Worm (Caenorhabditis elegans) whole organism, L4/young adult: Measurements from ENCODE around the gene wrt-6.

Experiments used
- W03F9.2 ChIP-seq: fragments of 150-350 bp; optimal IDR thresholded peaks from 2 replicates; lab custom pipeline; 2014; ENCODE audit warnings: missing biosample characterization, missing genetic modification characterization
- dao-5 ChIP-seq: sonication (generic microtip); optimal IDR thresholded peaks from 2 replicates; lab custom pipeline; 2016; ENCODE audit warnings: missing genotype, missing genetic modification characterization, moderate library complexity, missing compliant biosample characterization
- him-1 ChIP-seq: sonication (generic microtip); optimal IDR thresholded peaks from 2 replicates; lab custom pipeline; 2016; ENCODE audit warnings: missing genotype, missing genetic modification reagents, missing genetic modification characterization, missing compliant biosample characterization

- TF ChIP-seq W03F9.2 (tag; lab: Kevin White, UChicago) = no peak
- no peak for TF ChIP-seq him-1 (tag; lab: Kevin White, UChicago)
- no peak for TF ChIP-seq dao-5
Observed at ce11 chrX:3444514-3444913, 35.5 kb upstream of the wrt-6 start, which contains the start of gene ZK813.7.
